Fruit fly (Drosophila melanogaster) whole organism, pupa: Measurements from ENCODE around the gene Rcc1.

Experiments used
- CG14655 ChIP-seq: fragments of 200-800 bp; sonication (Bioruptor generic); optimal IDR thresholded peaks from 3 replicates; lab custom pipeline; 2017; ENCODE audit warnings: mild to moderate bottlenecking, missing biosample characterization, missing genetic modification reagents, missing genetic modification characterization
- CG32121 ChIP-seq: fragments of 200-800 bp; sonication (Bioruptor generic); IDR thresholded peaks from 2 replicates; pipeline ENCODE4 v1.3.6; 2022; ENCODE audit warnings: missing biosample characterization, missing genetic modification characterization
- CG34367 ChIP-seq: fragments of 200-800 bp; sonication (Bioruptor generic); optimal IDR thresholded peaks from 2 replicates; lab custom pipeline; 2018; ENCODE audit warnings: missing biosample characterization, mild to moderate bottlenecking, missing genetic modification characterization
- CG8301 ChIP-seq: fragments of 200-800 bp; sonication (Bioruptor generic); optimal IDR thresholded peaks from 2 replicates; lab custom pipeline; 2018; ENCODE audit warnings: missing biosample characterization, mild to moderate bottlenecking, missing genetic modification characterization
- EcR ChIP-seq: fragments of 200-800 bp; sonication (Bioruptor generic); optimal IDR thresholded peaks from 3 replicates; lab custom pipeline; 2019; ENCODE audit warnings: missing biosample characterization, missing genetic modification characterization, mild to moderate bottlenecking, moderate library complexity, missing genetic modification reagents
- Ets98B ChIP-seq: fragments of 200-800 bp; sonication (Bioruptor generic); IDR thresholded peaks from 2 replicates; pipeline ENCODE4 v1.3.6; 2022; ENCODE audit warnings: missing biosample characterization, missing genetic modification characterization
- Pif1A ChIP-seq: fragments of 200-800 bp; sonication (Bioruptor generic); optimal IDR thresholded peaks from 3 replicates; lab custom pipeline; 2016; ENCODE audit warnings: missing biosample characterization, missing genetic modification characterization
- Pif1B ChIP-seq: fragments of 200-800 bp; sonication (Bioruptor generic); optimal IDR thresholded peaks from 3 replicates; lab custom pipeline; 2016; ENCODE audit warnings: missing biosample characterization, missing genetic modification characterization
- gl ChIP-seq: fragments of 200-800 bp; sonication (Bioruptor generic); optimal IDR thresholded peaks from 2 replicates; lab custom pipeline; 2018; ENCODE audit warnings: missing biosample characterization, mild to moderate bottlenecking, missing genetic modification characterization
- rn ChIP-seq: fragments of 200-800 bp; sonication (Bioruptor generic); IDR thresholded peaks from 2 replicates; pipeline ENCODE4 v1.3.6; 2022; ENCODE audit warnings: missing biosample characterization, missing genetic modification characterization

- TF ChIP-seq EcR (no peak), CG34367 (tag; lab: Kevin White, UChicago) (no peak), Pif1B (GFP tag; lab: Kevin White, UChicago) (no peak), rn (GFP tag; lab: Robert Waterston, UW) (no peak), CG32121 (GFP tag; lab: Robert Waterston, UW) (no peak), CG8301 (no peak), gl (tag; lab: Kevin White, UChicago) (no peak), CG14655 (GFP tag; lab: Kevin White, UChicago) (no peak), Ets98B (no peak), Pif1A (no peak)
These were observed 47.8 kb downstream of the Rcc1 start for dm6 chr3L:5884735-5885134.
